Worm (Caenorhabditis elegans) whole organism, young adult: ENCODE results near the gene Y46D2A.2.

Source experiments
- C17E4.6 ChIP-seq: fragments of 200-800 bp; sonication (Bioruptor generic); IDR thresholded peaks from 2 replicates; pipeline ENCODE4 v1.3.6; 2022; ENCODE audit warnings: missing genetic modification reagents, missing genetic modification characterization, missing compliant biosample characterization
- D2030.7 ChIP-seq: fragments of 200-800 bp; sonication (Bioruptor generic); IDR thresholded peaks from 2 replicates; pipeline ENCODE4 v1.3.6; 2022; ENCODE audit warnings: missing genetic modification reagents, missing genetic modification characterization, missing compliant biosample characterization
- F49E8.2 ChIP-seq: sonication (generic microtip); optimal IDR thresholded peaks from 3 replicates; lab custom pipeline; 2017; ENCODE audit warnings: missing genetic modification characterization, mild to moderate bottlenecking, missing compliant biosample characterization, antibody characterized with exemption, moderate library complexity; ENCODE audit not compliant: insufficient read depth
- F55B11.4 ChIP-seq: sonication (generic microtip); optimal IDR thresholded peaks from 2 replicates; lab custom pipeline; 2016; ENCODE audit warnings: missing compliant biosample characterization, missing genetic modification characterization, borderline replicate concordance; ENCODE audit not compliant: insufficient read depth
- T07F8.4 ChIP-seq: sonication (generic microtip); optimal IDR thresholded peaks from 2 replicates; lab custom pipeline; 2016; ENCODE audit warnings: mild to moderate bottlenecking, missing genetic modification characterization, moderate library complexity, missing compliant biosample characterization
- Y56A3A.18 ChIP-seq: fragments of 200-800 bp; sonication (Bioruptor generic); IDR thresholded peaks from 2 replicates; pipeline ENCODE4 v1.3.6; 2022; ENCODE audit warnings: missing genetic modification reagents, missing genetic modification characterization, missing compliant biosample characterization
- ama-1 ChIP-seq, 3 experiments: fragments of 150-350 bp in 1 of 3; sonication (generic microtip) in 2 of 3; optimal IDR thresholded peaks; 2 replicates each; lab custom pipeline; 2014 to 2018; ENCODE audit warnings: missing biosample characterization in 2 of 3, missing genetic modification characterization in 2 of 3, missing genetic modification reagents in 2 of 3
- aptf-2 ChIP-seq: fragments of 200-800 bp; sonication (Bioruptor generic); conservative IDR thresholded peaks from 2 replicates; pipeline ENCODE4 v1.3.6; 2022; ENCODE audit warnings: missing genetic modification reagents, missing genetic modification characterization, missing compliant biosample characterization
- aptf-3 ChIP-seq: fragments of 200-800 bp; sonication (Bioruptor generic); IDR thresholded peaks from 2 replicates; pipeline ENCODE4 v1.3.6; 2022; ENCODE audit warnings: missing genetic modification characterization, missing compliant biosample characterization
- atf-7 ChIP-seq: sonication (generic microtip); optimal IDR thresholded peaks from 2 replicates; lab custom pipeline; 2017; ENCODE audit warnings: mild to moderate bottlenecking, missing genetic modification characterization, missing compliant biosample characterization
- athp-1 ChIP-seq: sonication (generic microtip); optimal IDR thresholded peaks from 2 replicates; lab custom pipeline; 2017; ENCODE audit warnings: mild to moderate bottlenecking, missing genetic modification characterization, missing compliant biosample characterization
- attf-5 ChIP-seq: fragments of 200-800 bp; sonication (Bioruptor generic); optimal IDR thresholded peaks from 2 replicates; lab custom pipeline; 2018; ENCODE audit warnings: mild to moderate bottlenecking, missing genetic modification characterization, missing compliant biosample characterization
- attf-6 ChIP-seq: fragments of 200-800 bp; sonication (Bioruptor generic); IDR thresholded peaks from 2 replicates; pipeline ENCODE4 v1.3.6; 2022; ENCODE audit warnings: missing genetic modification reagents, missing genetic modification characterization, missing compliant biosample characterization
- bed-1 ChIP-seq: fragments of 200-800 bp; sonication (Bioruptor generic); IDR thresholded peaks from 2 replicates; pipeline ENCODE4 v1.3.6; 2022; ENCODE audit warnings: missing genetic modification reagents, missing genetic modification characterization, missing compliant biosample characterization
- bed-2 ChIP-seq: fragments of 200-800 bp; sonication (Bioruptor generic); IDR thresholded peaks from 2 replicates; pipeline ENCODE4 v1.3.6; 2022; ENCODE audit warnings: missing genetic modification reagents, missing genetic modification characterization, missing compliant biosample characterization
- ccch-3 ChIP-seq: fragments of 200-800 bp; sonication (Bioruptor generic); optimal IDR thresholded peaks from 2 replicates; lab custom pipeline; 2018; ENCODE audit warnings: mild to moderate bottlenecking, missing genetic modification characterization, missing compliant biosample characterization
- cebp-1 ChIP-seq, 2 experiments: fragments of 200-800 bp in 1 of 2; sonication (Bioruptor generic) in 1 of 2; sonication (generic microtip) in 1 of 2; IDR thresholded peaks in 1 of 2; optimal IDR thresholded peaks in 1 of 2; 2 replicates each; pipeline versions ENCODE4 v1.3.6 to Lab custom; 2017 to 2022; ENCODE audit warnings: missing compliant biosample characterization in 2 of 2, missing genetic modification characterization in 2 of 2, mild to moderate bottlenecking in 1 of 2, missing genetic modification reagents in 1 of 2, moderate library complexity in 1 of 2
- ceh-27 ChIP-seq: fragments of 200-800 bp; sonication (Bioruptor generic); optimal IDR thresholded peaks from 2 replicates; lab custom pipeline; 2018; ENCODE audit warnings: mild to moderate bottlenecking, missing genetic modification characterization, moderate library complexity, missing compliant biosample characterization
- ceh-91 ChIP-seq: fragments of 200-800 bp; sonication (Bioruptor generic); IDR thresholded peaks from 2 replicates; pipeline ENCODE4 v1.3.6; 2022; ENCODE audit warnings: missing genetic modification reagents, missing genetic modification characterization, missing compliant biosample characterization
- chd-7 ChIP-seq: sonication (generic microtip); optimal IDR thresholded peaks from 2 replicates; lab custom pipeline; 2016; ENCODE audit warnings: mild to moderate bottlenecking, missing genetic modification characterization, moderate library complexity, missing compliant biosample characterization
- egl-18 ChIP-seq: fragments of 200-800 bp; sonication (Bioruptor generic); IDR thresholded peaks from 2 replicates; pipeline ENCODE4 v1.3.6; 2022; ENCODE audit warnings: missing genetic modification reagents, missing genetic modification characterization, missing compliant biosample characterization
- hmg-1.2 ChIP-seq: fragments of 200-800 bp; sonication (Bioruptor generic); IDR thresholded peaks from 2 replicates; pipeline ENCODE4 v1.3.6; 2022; ENCODE audit warnings: missing genetic modification reagents, missing genetic modification characterization, missing compliant biosample characterization
- lin-54 ChIP-seq: fragments of 200-800 bp; sonication (Bioruptor generic); optimal IDR thresholded peaks from 2 replicates; lab custom pipeline; 2018; ENCODE audit warnings: mild to moderate bottlenecking, missing genetic modification characterization, missing compliant biosample characterization
- mxl-1 ChIP-seq: sonication (generic microtip); optimal IDR thresholded peaks from 2 replicates; lab custom pipeline; 2016; ENCODE audit warnings: missing genetic modification characterization, missing compliant biosample characterization
- nfya-1 ChIP-seq: sonication (generic microtip); optimal IDR thresholded peaks from 2 replicates; lab custom pipeline; 2017; ENCODE audit warnings: antibody characterized with exemption, missing compliant biosample characterization, missing genetic modification characterization, borderline replicate concordance; ENCODE audit not compliant: insufficient read depth
- nfyb-1 ChIP-seq: fragments of 200-800 bp; sonication (Bioruptor generic); IDR thresholded peaks from 2 replicates; pipeline ENCODE4 v1.3.6; 2022; ENCODE audit warnings: missing genetic modification reagents, missing genetic modification characterization, missing compliant biosample characterization
- nhr-120 ChIP-seq: fragments of 200-800 bp; sonication (Bioruptor generic); IDR thresholded peaks from 2 replicates; pipeline ENCODE4 v1.3.6; 2022; ENCODE audit warnings: missing genetic modification characterization, missing compliant biosample characterization
- nhr-179 ChIP-seq: sonication (generic microtip); optimal IDR thresholded peaks from 2 replicates; lab custom pipeline; 2016; ENCODE audit warnings: mild to moderate bottlenecking, missing genetic modification characterization, missing compliant biosample characterization
- nhr-27 ChIP-seq: fragments of 200-800 bp; sonication (Bioruptor generic); optimal IDR thresholded peaks from 2 replicates; lab custom pipeline; 2018; ENCODE audit warnings: mild to moderate bottlenecking, missing genetic modification characterization, moderate library complexity, missing compliant biosample characterization
- nhr-80 ChIP-seq: sonication (generic microtip); optimal IDR thresholded peaks from 2 replicates; lab custom pipeline; 2016; ENCODE audit warnings: missing genetic modification characterization, missing compliant biosample characterization
- pbrm-1 ChIP-seq: fragments of 200-800 bp; sonication (Bioruptor generic); IDR thresholded peaks from 2 replicates; pipeline ENCODE4 v1.3.6; 2022; ENCODE audit warnings: missing genetic modification reagents, missing genetic modification characterization, missing compliant biosample characterization
- rcor-1 ChIP-seq: fragments of 200-800 bp; sonication (Bioruptor generic); IDR thresholded peaks from 2 replicates; pipeline ENCODE4 v1.3.6; 2022; ENCODE audit warnings: missing genetic modification reagents, missing genetic modification characterization, missing compliant biosample characterization
- rec-8 ChIP-seq, 2 experiments: sonication (generic microtip); optimal IDR thresholded peaks; 2 replicates each; lab custom pipeline; 2016; ENCODE audit warnings: mild to moderate bottlenecking in 2 of 2, missing genetic modification characterization in 2 of 2, missing genetic modification reagents in 2 of 2, missing genotype in 2 of 2, missing biosample characterization in 1 of 2, missing compliant biosample characterization in 1 of 2, moderate library complexity in 1 of 2
- sdz-38 ChIP-seq: sonication (generic microtip); optimal IDR thresholded peaks from 2 replicates; lab custom pipeline; 2016; ENCODE audit warnings: missing genotype, missing genetic modification characterization, missing compliant biosample characterization
- snpc-1.3 ChIP-seq: sonication (generic microtip); optimal IDR thresholded peaks from 2 replicates; lab custom pipeline; 2017; ENCODE audit warnings: missing genetic modification characterization, mild to moderate bottlenecking, missing compliant biosample characterization, antibody characterized with exemption, moderate library complexity, missing genotype, missing genetic modification reagents; ENCODE audit not compliant: insufficient read depth
- tlf-1 ChIP-seq: fragments of 200-800 bp; sonication (Bioruptor generic); optimal IDR thresholded peaks from 2 replicates; lab custom pipeline; 2018; ENCODE audit warnings: mild to moderate bottlenecking, missing genetic modification characterization, missing compliant biosample characterization
- unc-62 ChIP-seq: fragments of 150-350 bp; optimal IDR thresholded peaks from 2 replicates; lab custom pipeline; 2014; ENCODE audit warnings: missing biosample characterization, missing genetic modification reagents, missing genetic modification characterization
- ztf-22 ChIP-seq: fragments of 200-800 bp; sonication (Bioruptor generic); optimal IDR thresholded peaks from 2 replicates; lab custom pipeline; 2018; ENCODE audit warnings: mild to moderate bottlenecking, missing genetic modification characterization, moderate library complexity, missing compliant biosample characterization
- ztf-26 ChIP-seq: sonication (generic microtip); optimal IDR thresholded peaks from 2 replicates; lab custom pipeline; 2017; ENCODE audit warnings: missing genetic modification characterization, missing compliant biosample characterization
- ztf-3 ChIP-seq: fragments of 200-800 bp; sonication (Bioruptor generic); optimal IDR thresholded peaks from 2 replicates; lab custom pipeline; 2018; ENCODE audit warnings: mild to moderate bottlenecking, missing genetic modification characterization, missing compliant biosample characterization

The Y46D2A.2 gene

DNA sequence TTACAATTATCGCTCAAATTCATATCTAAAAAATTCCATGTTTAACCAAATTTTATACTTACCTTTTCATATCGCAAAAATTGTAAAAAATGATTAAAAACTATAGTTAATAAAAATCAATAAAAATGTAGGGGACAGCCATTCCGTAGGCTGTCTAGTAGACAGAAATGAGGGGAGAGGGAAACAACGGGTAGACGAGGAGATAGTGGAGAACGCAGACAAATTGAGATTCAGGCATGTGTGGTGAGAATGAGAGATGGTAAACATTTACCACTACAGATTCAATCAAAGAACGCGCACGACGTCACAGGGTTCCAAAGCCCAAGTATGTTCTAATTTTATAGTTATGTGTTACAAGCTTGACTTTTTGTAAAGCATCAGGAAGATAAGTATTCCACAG is 19.5 kb downstream of the Y46D2A.2 start (continued):
- no peak for TF ChIP-seq ccch-3 (GFP tag; lab: Kevin White, UChicago)
- TF ChIP-seq C17E4.6 (GFP tag; lab: Robert Waterston, UW): no peak
- no peak for TF ChIP-seq Y56A3A.18 (GFP tag; lab: Robert Waterston, UW)
- no peak for TF ChIP-seq cebp-1 (GFP tag; IDR thresholded peaks at IDR 0.05; lab: Robert Waterston, UW)
- TF ChIP-seq cebp-1 (tag; optimal IDR thresholded peaks at IDR 0.05; lab: Kevin White, UChicago): peak; percentile 42
- TF ChIP-seq lin-54 (GFP tag; lab: Kevin White, UChicago): no peak
- no peak for TF ChIP-seq aptf-2 (GFP tag; lab: Robert Waterston, UW)
- TF ChIP-seq nfyb-1 (GFP tag; lab: Robert Waterston, UW): 0 out of 2 replicates have a peak, but pooled peaks have one; percentile 33
- TF ChIP-seq atf-7 (tag; lab: Kevin White, UChicago): no peak
- TF ChIP-seq ztf-26 (tag; lab: Kevin White, UChicago): no peak
- TF ChIP-seq ztf-22 (GFP tag; lab: Kevin White, UChicago): no peak
- TF ChIP-seq chd-7 (tag; lab: Kevin White, UChicago): no peak
- no peak for TF ChIP-seq snpc-1.3 (tag; lab: Kevin White, UChicago)
- no peak for TF ChIP-seq tlf-1 (GFP tag; lab: Kevin White, UChicago)
- no peak for TF ChIP-seq bed-1 (GFP tag; lab: Robert Waterston, UW)
- TF ChIP-seq nhr-80: peak; percentile 47
- TF ChIP-seq nfya-1: no peak
- TF ChIP-seq rcor-1 (GFP tag; lab: Robert Waterston, UW): no peak
- TF ChIP-seq egl-18 (GFP tag; lab: Robert Waterston, UW): no peak
- TF ChIP-seq attf-5 (GFP tag; lab: Kevin White, UChicago): no peak
- TF ChIP-seq attf-6: no peak
- TF ChIP-seq sdz-38 (tag; lab: Kevin White, UChicago): no peak
- TF ChIP-seq hmg-1.2 (GFP tag; lab: Robert Waterston, UW): 0 out of 2 replicates have a peak, but pooled peaks have one; percentile 19
- TF ChIP-seq ama-1 (optimal IDR thresholded peaks at IDR 0.05; lab: Kevin White, UChicago): no peak
- TF ChIP-seq ama-1 (GFP tag; optimal IDR thresholded peaks at IDR 0.05; lab: Kevin White, UChicago): no peak
- no peak for TF ChIP-seq F55B11.4 (tag; lab: Kevin White, UChicago)
- TF ChIP-seq mxl-1 (tag; lab: Kevin White, UChicago): no peak
- no peak for TF ChIP-seq ceh-91 (GFP tag; lab: Robert Waterston, UW)
- no peak for TF ChIP-seq athp-1
- TF ChIP-seq, all 124 proteins: peak for 6

DNA sequence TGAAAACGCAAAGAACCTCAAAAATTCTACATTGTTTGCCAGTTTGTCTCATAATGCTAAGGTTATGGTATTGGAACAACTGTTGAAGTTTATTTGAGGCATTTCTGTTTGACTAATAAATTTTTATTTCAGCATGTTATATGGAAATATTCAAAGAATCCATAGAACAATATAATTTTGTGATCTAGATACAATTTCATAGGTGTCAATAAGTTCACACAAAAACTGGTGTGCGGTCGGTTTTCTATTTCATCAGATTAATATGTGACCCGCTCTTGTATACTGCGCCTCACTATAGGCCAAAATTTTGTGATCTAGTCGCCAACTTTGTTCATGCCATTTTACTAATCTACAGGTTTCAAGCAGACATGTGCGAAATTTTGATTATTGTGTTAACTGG is 23.6 kb downstream of the Y46D2A.2 start, which contains the start of gene btb-22:
Gene btb-22 (plus strand): TSS at position 301 of the 400 bp plus-strand sequence.
- TF ChIP-seq ztf-3 (GFP tag; lab: Kevin White, UChicago): no peak
- no peak for TF ChIP-seq D2030.7 (GFP tag; lab: Robert Waterston, UW)
- no peak for TF ChIP-seq rec-8 (tag; optimal IDR thresholded peaks at IDR 0.05; lab: Kevin White, UChicago)
- TF ChIP-seq pbrm-1 (GFP tag; lab: Robert Waterston, UW): no peak
- TF ChIP-seq ztf-26 (tag; lab: Kevin White, UChicago): no peak
- no peak for TF ChIP-seq nhr-179
- TF ChIP-seq T07F8.4 (tag; lab: Kevin White, UChicago): no peak
- no peak for TF ChIP-seq unc-62
- TF ChIP-seq nhr-120 (GFP tag; lab: Robert Waterston, UW): no peak
- no peak for TF ChIP-seq F49E8.2
- TF ChIP-seq aptf-3: no peak
- TF ChIP-seq nhr-27: no peak
- TF ChIP-seq ccch-3 (GFP tag; lab: Kevin White, UChicago): no peak
- no peak for TF ChIP-seq ceh-27
- no peak for TF ChIP-seq nfya-1
- no peak for TF ChIP-seq bed-2
- TF ChIP-seq, all 124 proteins: peak for 0
